Worm (Caenorhabditis elegans): ENCODE data around the gene Y54G2A.44.

- TF ChIP-seq nhr-76 (tag; optimal IDR thresholded peaks at IDR 0.05), result no peak
- TF ChIP-seq ama-1 (optimal IDR thresholded peaks at IDR 0.05), result no peak
- TF ChIP-seq lin-15B (tag; optimal IDR thresholded peaks at IDR 0.05), result no peak
- peak; percentile 48 for TF ChIP-seq hmg-11 (tag; optimal IDR thresholded peaks at IDR 0.05)
These were observed 25.5 kb upstream of the Y54G2A.44 start for ce11 chrIV:2775992-2776630.

Measured in whole organism, L3 larva.